Fruit fly (Drosophila melanogaster): ENCODE data around the gene CG33700.
A peak's percentile ranks its signal among the peaks of the same experiment; 100 is the strongest.

- no peak for TF ChIP-seq ovo (GFP tag; optimal IDR thresholded peaks at IDR 0.05)
- no peak for TF ChIP-seq CG12768 (GFP tag; optimal IDR thresholded peaks at IDR 0.05)
- TF ChIP-seq CG14711 (tag; optimal IDR thresholded peaks at IDR 0.05): no peak
- TF ChIP-seq kay (GFP tag; ENCODE audit: borderline replicate concordance): peak; percentile 67
- no peak for TF ChIP-seq toe (GFP tag; optimal IDR thresholded peaks at IDR 0.05)
These were observed 24.0 kb downstream of the CG33700 start for dm6 chr3L:9501298-9501697.

Measured in whole organism, adult.